Worm (Caenorhabditis elegans): ENCODE measurements around the gene pitr-5.
A peak's percentile ranks its signal among the peaks of the same experiment; 100 is the strongest.

DNA sequence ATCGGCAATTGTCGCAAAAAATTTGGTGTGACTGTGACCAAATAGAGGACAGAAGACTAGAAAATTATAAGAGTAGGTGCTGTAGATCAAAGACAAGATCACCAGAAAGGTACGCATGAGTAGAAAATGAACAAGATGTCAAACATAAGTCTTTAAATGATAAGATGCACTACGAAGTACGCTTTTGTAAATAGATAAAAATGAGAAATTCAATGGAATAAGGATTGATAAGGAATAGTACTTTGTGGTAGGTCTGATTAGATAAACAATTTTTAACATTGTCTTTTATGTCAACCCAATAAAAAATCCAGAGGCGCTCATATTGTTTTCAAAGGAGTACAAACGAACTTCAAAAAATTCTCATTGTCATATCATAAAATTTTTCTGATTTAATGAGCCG lies 34.1 kb upstream of the pitr-5 start, which contains the start of gene F10D2.8:
- no peak for TF ChIP-seq fos-1 (tag; optimal IDR thresholded peaks at IDR 0.05)
- no peak for TF ChIP-seq fkh-10 (GFP tag; optimal IDR thresholded peaks at IDR 0.05)
- TF ChIP-seq unc-62 (GFP tag; optimal IDR thresholded peaks at IDR 0.05), result no peak
- no peak for TF ChIP-seq ama-1 (optimal IDR thresholded peaks at IDR 0.05)
- peak; percentile 89 for TF ChIP-seq elt-2 (tag; optimal IDR thresholded peaks at IDR 0.05)
- no peak for TF ChIP-seq ceh-28 (tag; optimal IDR thresholded peaks at IDR 0.05)
- no peak for TF ChIP-seq mdl-1 (tag; optimal IDR thresholded peaks at IDR 0.05)
- TF ChIP-seq egl-27 (tag; optimal IDR thresholded peaks at IDR 0.05), result no peak
- TF ChIP-seq nhr-43 (tag; optimal IDR thresholded peaks at IDR 0.05; ENCODE audit: poor library complexity, severe bottlenecking), result no peak
- peak; percentile 35 for TF ChIP-seq pha-4 (tag; optimal IDR thresholded peaks at IDR 0.05)
- no peak for TF ChIP-seq nhr-77 (tag; optimal IDR thresholded peaks at IDR 0.05)
